Fruit fly (Drosophila melanogaster): Measurements from ENCODE around the gene Atg16.

Atg16 gene

DNA sequence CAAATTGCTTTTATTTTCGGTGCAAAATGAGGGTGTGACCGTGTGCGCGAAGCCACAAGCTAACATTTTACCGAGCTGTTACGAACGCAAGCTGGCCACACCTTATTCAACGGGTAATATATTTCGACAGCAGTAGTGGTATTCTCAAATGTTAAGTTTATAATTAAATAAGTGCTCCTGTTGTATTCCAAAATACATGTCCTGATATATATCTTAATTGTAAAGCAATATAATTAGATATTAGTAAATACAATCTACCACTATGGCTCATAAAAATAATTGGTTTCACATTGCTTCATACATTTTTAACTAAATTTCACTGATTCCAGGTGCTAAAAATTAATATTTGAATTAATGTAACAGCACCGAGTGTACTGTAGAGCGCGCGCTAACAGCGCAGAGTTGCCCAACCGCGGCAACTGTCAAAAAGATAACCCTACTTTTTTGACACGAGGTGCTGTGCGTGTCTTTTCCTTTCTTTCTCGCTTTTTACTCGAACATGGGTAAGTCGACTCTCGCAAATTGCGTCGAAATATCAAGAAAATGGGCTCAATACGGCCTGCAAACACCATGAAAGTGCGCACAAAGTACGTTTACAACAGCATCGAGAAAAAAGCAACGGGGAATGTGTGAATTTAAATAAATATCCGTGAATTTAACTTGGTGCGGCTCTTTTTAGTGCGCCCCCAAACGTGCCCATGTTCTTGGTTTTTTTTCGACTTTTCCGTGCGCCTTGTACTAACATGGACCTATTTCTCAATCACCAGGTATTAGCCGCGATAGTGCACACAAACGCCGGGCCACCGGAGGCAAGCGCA is 26.7 kb upstream of the Atg16 start, which contains the start of the genes CG15514 and RpS8 (continued):
- TF ChIP-seq CG3838 (GFP tag; optimal IDR thresholded peaks at IDR 0.05), result no peak
- TF ChIP-seq Hr78 (GFP tag; optimal IDR thresholded peaks at IDR 0.05), result no peak
- TF ChIP-seq CG1024 (GFP tag; IDR thresholded peaks at IDR 0.05), result 0 out of 2 replicates have a peak, but pooled peaks have one; percentile 5
- TF ChIP-seq CG2199 (GFP tag; IDR thresholded peaks at IDR 0.05), result no peak
- TF ChIP-seq CG10321 (GFP tag; IDR thresholded peaks at IDR 0.05), result no peak
- peak; percentile 6 for TF ChIP-seq CG9876 (GFP tag; optimal IDR thresholded peaks at IDR 0.05)
- peak; percentile 33; the same call in 1 of the 2 replicates for TF ChIP-seq lmd (GFP tag; IDR thresholded peaks at IDR 0.05)
- TF ChIP-seq CG1529 (GFP tag; optimal IDR thresholded peaks at IDR 0.05), result peak; percentile 43
- peak; percentile 67 for TF ChIP-seq pzg (GFP tag; optimal IDR thresholded peaks at IDR 0.05)
- TF ChIP-seq CG18619 (GFP tag; optimal IDR thresholded peaks at IDR 0.05), result peak; percentile 72
- peak; percentile 68 for TF ChIP-seq HHEX (GFP tag; optimal IDR thresholded peaks at IDR 0.05)
- no peak for TF ChIP-seq CG16815 (GFP tag; optimal IDR thresholded peaks at IDR 0.05)
- TF ChIP-seq dan (GFP tag; IDR thresholded peaks at IDR 0.05), result no peak
- no peak for TF ChIP-seq H15 (GFP tag; IDR thresholded peaks at IDR 0.05)
- TF ChIP-seq CG9797 (GFP tag; optimal IDR thresholded peaks at IDR 0.05), result peak; percentile 71
- TF ChIP-seq CG2889 (GFP tag; IDR thresholded peaks at IDR 0.05), result no peak
- no peak for TF ChIP-seq exex (tag; optimal IDR thresholded peaks at IDR 0.05)
- TF ChIP-seq Myb (GFP tag; optimal IDR thresholded peaks at IDR 0.05), result peak; percentile 27
- TF ChIP-seq CG4424 (GFP tag; optimal IDR thresholded peaks at IDR 0.05), result peak; percentile 42
- TF ChIP-seq kni (GFP tag; optimal IDR thresholded peaks at IDR 0.05), result peak; percentile 60
- TF ChIP-seq gem (tag; optimal IDR thresholded peaks at IDR 0.05), result no peak
- TF ChIP-seq ro (GFP tag; IDR thresholded peaks at IDR 0.05), result no peak
- no peak for TF ChIP-seq CG17612 (GFP tag; IDR thresholded peaks at IDR 0.05)
- no peak for TF ChIP-seq CG15073 (GFP tag; optimal IDR thresholded peaks at IDR 0.05)
- no peak for TF ChIP-seq cato (GFP tag; optimal IDR thresholded peaks at IDR 0.05; ENCODE audit: borderline replicate concordance)
- no peak for TF ChIP-seq CG11093 (GFP tag; IDR thresholded peaks at IDR 0.05)
- TF ChIP-seq scrt (GFP tag; optimal IDR thresholded peaks at IDR 0.05), result peak; percentile 51
- TF ChIP-seq salm (tag; optimal IDR thresholded peaks at IDR 0.05), result no peak
- TF ChIP-seq crc (GFP tag; optimal IDR thresholded peaks at IDR 0.05), result no peak
- no peak for TF ChIP-seq CG1792 (GFP tag; optimal IDR thresholded peaks at IDR 0.05)
- no peak for TF ChIP-seq Hr39 (optimal IDR thresholded peaks at IDR 0.05)
- no peak for TF ChIP-seq tna (GFP tag; IDR thresholded peaks at IDR 0.05; ENCODE audit: partially characterized antibody)
- no peak for TF ChIP-seq ems (GFP tag; optimal IDR thresholded peaks at IDR 0.05)
- TF ChIP-seq al (GFP tag; IDR thresholded peaks at IDR 0.05), result peak; percentile 51; the same call in 1 of the 2 replicates
- TF ChIP-seq Elba2 (GFP tag; optimal IDR thresholded peaks at IDR 0.05), result peak; percentile 50
- TF ChIP-seq CG10267 (tag; optimal IDR thresholded peaks at IDR 0.05), result peak; percentile 75
- peak; percentile 67 for TF ChIP-seq MBD-R2 (GFP tag; IDR thresholded peaks at IDR 0.05)
- TF ChIP-seq Optix (GFP tag; IDR thresholded peaks at IDR 0.05), result peak; percentile 33; the same call in 1 of the 3 replicates
- TF ChIP-seq Sry-δ (GFP tag; optimal IDR thresholded peaks at IDR 0.05), result no peak
- peak; percentile 10; the same call in 1 of the 3 replicates for TF ChIP-seq sr (GFP tag; IDR thresholded peaks at IDR 0.05)
- no peak for TF ChIP-seq HLH54F (GFP tag; optimal IDR thresholded peaks at IDR 0.05)
- peak; percentile 11; the same call in 1 of the 4 replicates for TF ChIP-seq Gug (GFP tag; IDR thresholded peaks at IDR 0.05)
- TF ChIP-seq CG13287 (GFP tag; IDR thresholded peaks at IDR 0.05; ENCODE audit: partially characterized antibody), result no peak
- TF ChIP-seq pb (GFP tag; optimal IDR thresholded peaks at IDR 0.05), result no peak
- no peak for TF ChIP-seq Dref (GFP tag; IDR thresholded peaks at IDR 0.05)
- peak; percentile 70 for TF ChIP-seq CG17385 (GFP tag; optimal IDR thresholded peaks at IDR 0.05)
- TF ChIP-seq repo (GFP tag; optimal IDR thresholded peaks at IDR 0.05), result no peak
- peak; percentile 31 for TF ChIP-seq ash1 (GFP tag; optimal IDR thresholded peaks at IDR 0.05)
- no peak for TF ChIP-seq CG13123 (GFP tag; optimal IDR thresholded peaks at IDR 0.05)
- no peak for TF ChIP-seq h (optimal IDR thresholded peaks at IDR 0.05)
- no peak for TF ChIP-seq nau (GFP tag; optimal IDR thresholded peaks at IDR 0.05)

Data from whole organism, embryonic.